Fruit fly (Drosophila melanogaster): ENCODE measurements around the gene ouib.

Gene ouib

dm6 chr3R:8683280-8683679 lies 42.0 kb upstream of the ouib start (continued):
- TF ChIP-seq prd (optimal IDR thresholded peaks at IDR 0.05) (no peak), prd (GFP tag; IDR thresholded peaks at IDR 0.05) (peak; percentile 84), Xrp1 (GFP tag; IDR thresholded peaks at IDR 0.05) (peak; percentile 28; the same call in 1 of the 2 replicates), run (tag; optimal IDR thresholded peaks at IDR 0.05) (no peak), CG17186 (GFP tag; optimal IDR thresholded peaks at IDR 0.05) (no peak), dimm (GFP tag; IDR thresholded peaks at IDR 0.05) (no peak), disco-r (GFP tag; optimal IDR thresholded peaks at IDR 0.05) (no peak), CG9727 (GFP tag; optimal IDR thresholded peaks at IDR 0.05) (peak; percentile 62), z (GFP tag; IDR thresholded peaks at IDR 0.05) (no peak), Opbp (GFP tag; IDR thresholded peaks at IDR 0.05; ENCODE audit: partially characterized antibody) (no peak), zfh1 (GFP tag; IDR thresholded peaks at IDR 0.05) (peak; percentile 28; the same call in 1 of the 3 replicates), Hsf (GFP tag; optimal IDR thresholded peaks at IDR 0.05) (peak; percentile 10), dmrt11E (tag; optimal IDR thresholded peaks at IDR 0.05) (peak; percentile 55), CG7271 (tag; optimal IDR thresholded peaks at IDR 0.05) (peak; percentile 58), ac (GFP tag; optimal IDR thresholded peaks at IDR 0.05) (peak; percentile 27), CG13775 (GFP tag; optimal IDR thresholded peaks at IDR 0.05) (peak; percentile 4), CG10565 (GFP tag; optimal IDR thresholded peaks at IDR 0.05) (no peak), CG8765 (GFP tag; IDR thresholded peaks at IDR 0.05) (peak; percentile 65), CG12391 (tag; optimal IDR thresholded peaks at IDR 0.05) (peak; percentile 10), CG18262 (tag; optimal IDR thresholded peaks at IDR 0.05) (peak; percentile 5), sens (GFP tag) (peak; percentile 74), CG2875 (GFP tag; optimal IDR thresholded peaks at IDR 0.05) (no peak), CG7928 (GFP tag; optimal IDR thresholded peaks at IDR 0.05) (no peak), CG15696 (tag; optimal IDR thresholded peaks at IDR 0.05) (peak; percentile 66), CG1233 (GFP tag; optimal IDR thresholded peaks at IDR 0.05) (no peak), bigmax (GFP tag; optimal IDR thresholded peaks at IDR 0.05) (no peak), ttk (GFP tag; IDR thresholded peaks at IDR 0.05) (no peak), ci (GFP tag; IDR thresholded peaks at IDR 0.05) (0 out of 3 replicates have a peak, but pooled peaks have one; percentile 11), HmgD (GFP tag; optimal IDR thresholded peaks at IDR 0.05) (no peak), CG10267 (tag; optimal IDR thresholded peaks at IDR 0.05) (peak; percentile 3), CG10979 (tag; optimal IDR thresholded peaks at IDR 0.05) (peak; percentile 47)

- TF ChIP-seq CG14667 (GFP tag; IDR thresholded peaks at IDR 0.05) (no peak), nom (GFP tag; optimal IDR thresholded peaks at IDR 0.05) (no peak), Nf-YB (GFP tag; optimal IDR thresholded peaks at IDR 0.05) (peak; percentile 90), Kr (GFP tag; optimal IDR thresholded peaks at IDR 0.05) (peak; percentile 95), Abd-B (GFP tag; optimal IDR thresholded peaks at IDR 0.05) (no peak), Atf3 (GFP tag; optimal IDR thresholded peaks at IDR 0.05) (no peak), vvl (GFP tag; IDR thresholded peaks at IDR 0.05) (no peak), CG34422 (GFP tag; IDR thresholded peaks at IDR 0.05) (no peak), HLH54F (GFP tag; optimal IDR thresholded peaks at IDR 0.05) (no peak), sens (GFP tag) (peak; percentile 67), sqz (GFP tag; optimal IDR thresholded peaks at IDR 0.05) (peak; percentile 97), pfk (GFP tag; optimal IDR thresholded peaks at IDR 0.05) (no peak), Max (GFP tag; optimal IDR thresholded peaks at IDR 0.05) (no peak), CG2129 (GFP tag; IDR thresholded peaks at IDR 0.05; ENCODE audit: partially characterized antibody) (no peak), CG15514 (GFP tag; optimal IDR thresholded peaks at IDR 0.05) (no peak), Pdp1 (GFP tag; optimal IDR thresholded peaks at IDR 0.05) (peak in 1 of 2 experiments; percentile 10), pros (GFP tag; optimal IDR thresholded peaks at IDR 0.05) (peak; percentile 32), sens-2 (GFP tag; IDR thresholded peaks at IDR 0.05) (no peak), CG14710 (tag; optimal IDR thresholded peaks at IDR 0.05) (no peak), CG8388 (GFP tag; optimal IDR thresholded peaks at IDR 0.05) (no peak)
Measured at dm6 chr3R:8684328-8685177, 40.7 kb upstream of the ouib start, which contains the start of gene CG44227. CG44227 (minus strand) TSS chr3R:8685176.
